Worm (Caenorhabditis elegans): ENCODE measurements around the gene ZC13.1.

The ZC13.1 gene

ce11 chrX:876935-877334 lies at the start of gene ZC13.1:
Gene ZC13.1, plus strand, starts transcription at chrX:877239.
- TF ChIP-seq R02D3.7 (tag; optimal IDR thresholded peaks at IDR 0.05) (no peak), eor-1 (tag; optimal IDR thresholded peaks at IDR 0.05) (no peak), egl-27 (tag; optimal IDR thresholded peaks at IDR 0.05) (no peak), unc-39 (tag; optimal IDR thresholded peaks at IDR 0.05) (no peak), elt-1 (tag; optimal IDR thresholded peaks at IDR 0.05) (peak; percentile 44), lin-39 (tag; optimal IDR thresholded peaks at IDR 0.05) (peak; percentile 87), pha-4 (tag; optimal IDR thresholded peaks at IDR 0.05) (peak; percentile 91), ztf-11 (tag; optimal IDR thresholded peaks at IDR 0.05) (no peak), nfya-1 (tag; optimal IDR thresholded peaks at IDR 0.05; ENCODE audit: insufficient read depth) (peak; percentile 73), jun-1 (tag; optimal IDR thresholded peaks at IDR 0.05) (peak; percentile 34), nhr-237 (tag; optimal IDR thresholded peaks at IDR 0.05) (no peak), mml-1 (tag; optimal IDR thresholded peaks at IDR 0.05) (no peak), ceh-9 (tag; optimal IDR thresholded peaks at IDR 0.05) (no peak), ZK546.5 (tag; optimal IDR thresholded peaks at IDR 0.05) (no peak), elt-3 (tag; optimal IDR thresholded peaks at IDR 0.05) (no peak), fkh-10 (GFP tag; optimal IDR thresholded peaks at IDR 0.05) (no peak), ceh-16 (tag; optimal IDR thresholded peaks at IDR 0.05) (no peak), ama-1 (optimal IDR thresholded peaks at IDR 0.05) (no peak), lsy-12 (tag; optimal IDR thresholded peaks at IDR 0.05) (no peak), nhr-67 (tag; optimal IDR thresholded peaks at IDR 0.05) (no peak), ceh-82 (tag; optimal IDR thresholded peaks at IDR 0.05) (no peak), elt-2 (tag; optimal IDR thresholded peaks at IDR 0.05) (peak; percentile 51), daf-12 (tag; optimal IDR thresholded peaks at IDR 0.05) (no peak), nhr-12 (tag; optimal IDR thresholded peaks at IDR 0.05) (no peak), ceh-28 (tag; optimal IDR thresholded peaks at IDR 0.05) (no peak), egl-5 (tag; optimal IDR thresholded peaks at IDR 0.05) (peak; percentile 63), mdl-1 (tag; optimal IDR thresholded peaks at IDR 0.05) (no peak), fkh-2 (tag; optimal IDR thresholded peaks at IDR 0.05) (no peak), aly-2 (tag; optimal IDR thresholded peaks at IDR 0.05) (no peak), lin-15B (tag; optimal IDR thresholded peaks at IDR 0.05) (peak; percentile 85), nhr-43 (tag; optimal IDR thresholded peaks at IDR 0.05; ENCODE audit: poor library complexity, severe bottlenecking) (no peak), nhr-23 (tag; optimal IDR thresholded peaks at IDR 0.05) (peak; percentile 76), snpc-4 (tag; optimal IDR thresholded peaks at IDR 0.05) (peak; percentile 45), nhr-28 (tag; optimal IDR thresholded peaks at IDR 0.05) (no peak), pqm-1 (tag; optimal IDR thresholded peaks at IDR 0.05) (peak; percentile 34), nhr-25 (tag; optimal IDR thresholded peaks at IDR 0.05) (peak; percentile 93), sea-2 (GFP tag; optimal IDR thresholded peaks at IDR 0.05) (no peak), ztf-4 (tag; optimal IDR thresholded peaks at IDR 0.05) (no peak), nhr-11 (tag; optimal IDR thresholded peaks at IDR 0.05) (no peak), unc-62 (GFP tag; optimal IDR thresholded peaks at IDR 0.05) (no peak), nhr-77 (tag; optimal IDR thresholded peaks at IDR 0.05) (no peak), tbx-2 (tag; optimal IDR thresholded peaks at IDR 0.05) (no peak), fos-1 (tag; optimal IDR thresholded peaks at IDR 0.05) (no peak), skn-1 (tag; optimal IDR thresholded peaks at IDR 0.05) (peak; percentile 65), nhr-76 (tag; optimal IDR thresholded peaks at IDR 0.05) (no peak), hmg-11 (tag; optimal IDR thresholded peaks at IDR 0.05) (peak; percentile 70), zag-1 (tag; optimal IDR thresholded peaks at IDR 0.05) (no peak)

ce11 chrX:827502-827901 lies 49.5 kb upstream of the ZC13.1 start:
- TF ChIP-seq R02D3.7 (tag; optimal IDR thresholded peaks at IDR 0.05) (no peak), skn-1 (tag; optimal IDR thresholded peaks at IDR 0.05) (no peak), jun-1 (tag; optimal IDR thresholded peaks at IDR 0.05) (peak; percentile 46), egl-5 (tag; optimal IDR thresholded peaks at IDR 0.05) (peak; percentile 60), ztf-4 (tag; optimal IDR thresholded peaks at IDR 0.05) (no peak), sea-2 (GFP tag; optimal IDR thresholded peaks at IDR 0.05) (no peak), fos-1 (tag; optimal IDR thresholded peaks at IDR 0.05) (no peak), elt-3 (tag; optimal IDR thresholded peaks at IDR 0.05) (no peak), fkh-10 (GFP tag; optimal IDR thresholded peaks at IDR 0.05) (peak; percentile 86), nhr-67 (tag; optimal IDR thresholded peaks at IDR 0.05) (no peak), lin-39 (tag; optimal IDR thresholded peaks at IDR 0.05) (peak; percentile 77), nhr-237 (tag; optimal IDR thresholded peaks at IDR 0.05) (no peak), elt-1 (tag; optimal IDR thresholded peaks at IDR 0.05) (peak; percentile 14), daf-12 (tag; optimal IDR thresholded peaks at IDR 0.05) (peak; percentile 6), ceh-28 (tag; optimal IDR thresholded peaks at IDR 0.05) (peak; percentile 32), hmg-11 (tag; optimal IDR thresholded peaks at IDR 0.05) (peak; percentile 92), nfya-1 (tag; optimal IDR thresholded peaks at IDR 0.05; ENCODE audit: insufficient read depth) (peak; percentile 76), elt-2 (tag; optimal IDR thresholded peaks at IDR 0.05) (peak; percentile 10), lsy-12 (tag; optimal IDR thresholded peaks at IDR 0.05) (peak; percentile 1), nhr-12 (tag; optimal IDR thresholded peaks at IDR 0.05) (no peak), unc-62 (GFP tag; optimal IDR thresholded peaks at IDR 0.05) (no peak), ztf-11 (tag; optimal IDR thresholded peaks at IDR 0.05) (no peak), ZK546.5 (tag; optimal IDR thresholded peaks at IDR 0.05) (no peak), nhr-43 (tag; optimal IDR thresholded peaks at IDR 0.05; ENCODE audit: poor library complexity, severe bottlenecking) (peak; percentile 7), pqm-1 (tag; optimal IDR thresholded peaks at IDR 0.05) (no peak), ceh-16 (tag; optimal IDR thresholded peaks at IDR 0.05) (no peak), nhr-77 (tag; optimal IDR thresholded peaks at IDR 0.05) (no peak), pha-4 (tag; optimal IDR thresholded peaks at IDR 0.05) (peak; percentile 79), ceh-82 (tag; optimal IDR thresholded peaks at IDR 0.05) (no peak), nhr-28 (tag; optimal IDR thresholded peaks at IDR 0.05) (no peak), lin-15B (tag; optimal IDR thresholded peaks at IDR 0.05) (peak; percentile 43), nhr-23 (tag; optimal IDR thresholded peaks at IDR 0.05) (peak; percentile 44), snpc-4 (tag; optimal IDR thresholded peaks at IDR 0.05) (peak; percentile 20), ceh-9 (tag; optimal IDR thresholded peaks at IDR 0.05) (no peak), mml-1 (tag; optimal IDR thresholded peaks at IDR 0.05) (no peak), fkh-2 (tag; optimal IDR thresholded peaks at IDR 0.05) (no peak), mdl-1 (tag; optimal IDR thresholded peaks at IDR 0.05) (no peak), eor-1 (tag; optimal IDR thresholded peaks at IDR 0.05) (no peak), egl-27 (tag; optimal IDR thresholded peaks at IDR 0.05) (no peak)
